Fruit fly (Drosophila melanogaster): ENCODE measurements around the gene CG3021.
A peak's percentile ranks its signal among the peaks of the same experiment; 100 is the strongest.

The CG3021 gene

DNA sequence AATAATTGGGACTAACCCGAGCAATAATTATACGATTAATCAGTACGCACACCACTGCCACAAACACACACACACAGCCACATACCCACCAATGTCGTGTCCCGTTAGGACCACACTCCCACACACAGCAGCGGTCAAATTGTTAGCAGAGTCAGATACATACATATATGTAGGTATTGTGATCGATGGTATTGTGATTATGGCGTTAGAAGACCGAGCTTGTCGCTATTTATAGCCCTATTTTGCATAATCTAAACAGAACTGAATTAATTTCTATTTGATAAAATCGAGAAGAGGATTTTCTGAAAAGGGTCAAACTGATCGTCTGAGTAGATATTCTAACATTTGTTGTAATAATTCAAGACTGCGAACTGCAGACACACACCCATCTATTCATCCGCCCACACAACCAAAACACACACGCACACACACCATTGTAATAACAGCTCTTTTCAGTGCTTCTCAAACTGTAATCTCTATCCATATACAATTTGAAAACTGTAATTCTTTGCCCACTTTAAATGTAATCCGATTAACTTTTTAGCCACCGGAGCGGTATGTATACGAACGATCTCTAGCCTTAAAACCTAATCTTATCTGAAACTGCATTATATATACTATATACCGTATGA lies 14.9 kb downstream of the CG3021 start (continued):
- TF ChIP-seq Bdp1 (GFP tag; optimal IDR thresholded peaks at IDR 0.05), result no peak
- TF ChIP-seq CG10979 (tag; optimal IDR thresholded peaks at IDR 0.05), result peak; percentile 26
- peak; percentile 86 for TF ChIP-seq sens (GFP tag)
- TF ChIP-seq CG16779 (GFP tag; IDR thresholded peaks at IDR 0.05), result no peak
- TF ChIP-seq exex (tag; optimal IDR thresholded peaks at IDR 0.05), result peak; percentile 47
- peak; percentile 15 for TF ChIP-seq CG3281 (GFP tag; optimal IDR thresholded peaks at IDR 0.05)
- peak; percentile 24 for TF ChIP-seq CG2678 (tag; optimal IDR thresholded peaks at IDR 0.05)
- TF ChIP-seq Sox102F (GFP tag; optimal IDR thresholded peaks at IDR 0.05), result peak; percentile 17
- TF ChIP-seq CG4404 (GFP tag; IDR thresholded peaks at IDR 0.05), result no peak
- no peak for TF ChIP-seq lbe (GFP tag; optimal IDR thresholded peaks at IDR 0.05)
- TF ChIP-seq oc (tag; optimal IDR thresholded peaks at IDR 0.05), result peak; percentile 62
- TF ChIP-seq CG2120 (GFP tag; optimal IDR thresholded peaks at IDR 0.05), result peak; percentile 26
- no peak for TF ChIP-seq CG2199 (GFP tag; IDR thresholded peaks at IDR 0.05)
- TF ChIP-seq tll (GFP tag; optimal IDR thresholded peaks at IDR 0.05), result no peak
- peak; percentile 7 for TF ChIP-seq CG17359 (tag; optimal IDR thresholded peaks at IDR 0.05)
- peak; percentile 24; the same call in 1 of the 2 replicates for TF ChIP-seq CG32532 (GFP tag; IDR thresholded peaks at IDR 0.05)
- TF ChIP-seq Drgx (GFP tag; IDR thresholded peaks at IDR 0.05), result peak; percentile 47; the same call in 1 of the 2 replicates
- no peak for TF ChIP-seq hkb (optimal IDR thresholded peaks at IDR 0.05)
- TF ChIP-seq hkb (GFP tag; IDR thresholded peaks at IDR 0.05), result 0 out of 2 replicates have a peak, but pooled peaks have one; percentile 22
- peak; percentile 1 for TF ChIP-seq chn (GFP tag; optimal IDR thresholded peaks at IDR 0.05)
- 0 out of 2 replicates have a peak, but pooled peaks have one; percentile 10 for TF ChIP-seq vvl (GFP tag; IDR thresholded peaks at IDR 0.05)
- TF ChIP-seq Med (GFP tag), result peak; percentile 83
- peak; percentile 36 for TF ChIP-seq Hmr (GFP tag; optimal IDR thresholded peaks at IDR 0.05)

DNA sequence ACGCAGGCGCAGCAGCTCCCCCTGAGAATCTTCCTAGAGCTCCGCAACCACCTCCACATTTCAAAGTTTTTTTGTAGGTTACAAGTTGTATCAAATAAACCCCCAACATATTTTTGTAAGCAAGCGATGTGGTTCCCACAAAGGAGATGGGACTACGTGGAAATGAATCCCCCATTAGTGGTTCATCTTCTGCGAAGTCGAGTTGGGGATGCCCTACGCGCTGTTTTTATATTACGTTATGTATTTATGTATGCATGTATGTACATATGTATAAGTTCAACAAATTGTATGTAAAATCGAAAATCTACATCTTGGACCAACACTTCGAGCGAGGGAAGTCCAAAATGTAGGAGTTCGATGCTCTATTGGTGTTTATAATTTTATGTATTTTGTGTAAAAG lies 19.3 kb downstream of the CG3021 start, which contains the start of gene CG42259:
CG42259 (plus strand) TSS at position 301 of the 400 bp plus-strand sequence.
- no peak for TF ChIP-seq CG4360 (GFP tag; IDR thresholded peaks at IDR 0.05)
- no peak for TF ChIP-seq CG8089 (GFP tag; optimal IDR thresholded peaks at IDR 0.05)
- no peak for TF ChIP-seq CG1233 (GFP tag; optimal IDR thresholded peaks at IDR 0.05)
- TF ChIP-seq Gug (GFP tag; IDR thresholded peaks at IDR 0.05), result no peak
- TF ChIP-seq toy (GFP tag; IDR thresholded peaks at IDR 0.05), result no peak
- TF ChIP-seq pnt (GFP tag; optimal IDR thresholded peaks at IDR 0.05), result no peak
- no peak for TF ChIP-seq CG16813 (GFP tag; IDR thresholded peaks at IDR 0.05; ENCODE audit: partially characterized antibody)
- TF ChIP-seq tup (GFP tag; optimal IDR thresholded peaks at IDR 0.05), result no peak
- no peak for TF ChIP-seq slbo (GFP tag; IDR thresholded peaks at IDR 0.05)
- no peak for TF ChIP-seq odd (GFP tag; optimal IDR thresholded peaks at IDR 0.05)
- TF ChIP-seq CG9437 (GFP tag; optimal IDR thresholded peaks at IDR 0.05), result no peak
- no peak for TF ChIP-seq CG1024 (GFP tag; IDR thresholded peaks at IDR 0.05)
- no peak for TF ChIP-seq nom (GFP tag; optimal IDR thresholded peaks at IDR 0.05)
- no peak for TF ChIP-seq CG11560 (tag; IDR thresholded peaks at IDR 0.05)
- TF ChIP-seq ara (GFP tag; IDR thresholded peaks at IDR 0.05), result no peak
- no peak for TF ChIP-seq Dek (tag; optimal IDR thresholded peaks at IDR 0.05)
- TF ChIP-seq sqz (GFP tag; optimal IDR thresholded peaks at IDR 0.05), result no peak
- no peak for TF ChIP-seq row (GFP tag; IDR thresholded peaks at IDR 0.05)
- no peak for TF ChIP-seq CG8281 (tag; optimal IDR thresholded peaks at IDR 0.05)
